Worm (Caenorhabditis elegans) whole organism, mixed stage, embryonic: ENCODE data around the gene Y66D12A.16.

ENCODE experiments used
- blmp-1 ChIP-seq: fragments of 150-350 bp; optimal IDR thresholded peaks from 2 replicates; lab custom pipeline; 2014; ENCODE audit warnings: missing biosample characterization, missing genetic modification characterization
- elt-1 ChIP-seq: sonication (generic microtip); optimal IDR thresholded peaks from 2 replicates; lab custom pipeline; 2017; ENCODE audit warnings: missing genetic modification characterization, mild to moderate bottlenecking, missing compliant biosample characterization, antibody characterized with exemption, moderate library complexity, borderline replicate concordance; ENCODE audit not compliant: insufficient read depth
- lsy-2 ChIP-seq: fragments of 150-350 bp; optimal IDR thresholded peaks from 2 replicates; lab custom pipeline; 2014; ENCODE audit warnings: missing biosample characterization, missing genetic modification characterization
- nhr-76 ChIP-seq: sonication (generic microtip); optimal IDR thresholded peaks from 2 replicates; lab custom pipeline; 2017; ENCODE audit warnings: missing biosample characterization, missing genetic modification characterization
- pha-4 ChIP-seq: fragments of 150-350 bp; optimal IDR thresholded peaks from 2 replicates; lab custom pipeline; 2018; ENCODE audit warnings: missing biosample characterization, missing genetic modification reagents, missing genetic modification characterization
- snpc-4 ChIP-seq: fragments of 150-350 bp; optimal IDR thresholded peaks from 2 replicates; lab custom pipeline; 2014; ENCODE audit warnings: missing biosample characterization, missing genetic modification characterization
- unc-62 ChIP-seq: fragments of 150-350 bp; optimal IDR thresholded peaks from 2 replicates; lab custom pipeline; 2014; ENCODE audit warnings: missing biosample characterization, missing genetic modification reagents, missing genetic modification characterization
- ztf-11 ChIP-seq: fragments of 150-350 bp; optimal IDR thresholded peaks from 2 replicates; lab custom pipeline; 2014; ENCODE audit warnings: missing biosample characterization, missing genetic modification characterization

- TF ChIP-seq pha-4 (tag; lab: Kevin White, UChicago) (no peak), nhr-76 (tag; lab: Kevin White, UChicago) (no peak), snpc-4 (no peak), lsy-2 (no peak), unc-62 (GFP tag; lab: Kevin White, UChicago) (no peak), elt-1 (tag; lab: Kevin White, UChicago) (no peak), ztf-11 (tag; lab: Kevin White, UChicago) (no peak), blmp-1 (tag; lab: Kevin White, UChicago) (no peak)
Observed at ce11 chrIII:11481309-11481845, 42.0 kb upstream of the Y66D12A.16 start.
